Worm (Caenorhabditis elegans): ENCODE data around the gene C38C3.6.

- TF ChIP-seq ceh-82 (tag; optimal IDR thresholded peaks at IDR 0.05), result no peak
- no peak for TF ChIP-seq dpl-1 (GFP tag; optimal IDR thresholded peaks at IDR 0.05)
- no peak for TF ChIP-seq snpc-4 (tag; optimal IDR thresholded peaks at IDR 0.05)
- TF ChIP-seq mdl-1 (tag; optimal IDR thresholded peaks at IDR 0.05), result no peak
- TF ChIP-seq unc-30 (tag; optimal IDR thresholded peaks at IDR 0.05), result no peak
- TF ChIP-seq sptf-1 (tag; optimal IDR thresholded peaks at IDR 0.05), result no peak
- TF ChIP-seq egl-27 (tag; optimal IDR thresholded peaks at IDR 0.05), result no peak
- TF ChIP-seq tlp-1 (tag; optimal IDR thresholded peaks at IDR 0.05), result no peak
These were observed 52.6 kb downstream of the C38C3.6 start, which contains the start of gene R09B5.11 for ce11 chrV:1438832-1439231.

Data from whole organism, L1 larva.